Fruit fly (Drosophila melanogaster) whole organism, wandering third instar larva: Measurements from ENCODE around the gene ATPsyngamma.

ENCODE experiments used
- CG9705 ChIP-seq: fragments of 200-800 bp; sonication (Bioruptor generic); optimal IDR thresholded peaks from 2 replicates; lab custom pipeline; 2018; ENCODE audit warnings: missing biosample characterization, mild to moderate bottlenecking, missing genetic modification characterization
- Dfd ChIP-seq: fragments of >200 bp; optimal IDR thresholded peaks from 2 replicates; lab custom pipeline; 2017; ENCODE audit warnings: missing biosample characterization, missing genetic modification characterization
- Myc ChIP-seq: fragments of >200 bp; optimal IDR thresholded peaks from 2 replicates; lab custom pipeline; 2017
- dsf ChIP-seq: sonication (Bioruptor generic); optimal IDR thresholded peaks from 2 replicates; lab custom pipeline; 2016; ENCODE audit warnings: missing biosample characterization, missing genetic modification characterization, borderline replicate concordance
- jim ChIP-seq: fragments of 175-275, 200-325 bp; sonication (Bioruptor generic); optimal IDR thresholded peaks from 2 replicates; lab custom pipeline; 2016; ENCODE audit warnings: missing biosample characterization, mild to moderate bottlenecking, missing genetic modification characterization
- rgr ChIP-seq: fragments of 200-800 bp; sonication (Bioruptor generic); optimal IDR thresholded peaks from 3 replicates; lab custom pipeline; 2016; ENCODE audit warnings: missing biosample characterization, mild to moderate bottlenecking, missing genetic modification characterization
- usp ChIP-seq: fragments of >200 bp; optimal IDR thresholded peaks from 2 replicates; lab custom pipeline; 2017; ENCODE audit warnings: missing biosample characterization, missing genetic modification characterization
- woc ChIP-seq: sonication (Bioruptor generic); optimal IDR thresholded peaks from 2 replicates; lab custom pipeline; 2016; ENCODE audit warnings: missing biosample characterization, mild to moderate bottlenecking, missing genetic modification characterization

DNA sequence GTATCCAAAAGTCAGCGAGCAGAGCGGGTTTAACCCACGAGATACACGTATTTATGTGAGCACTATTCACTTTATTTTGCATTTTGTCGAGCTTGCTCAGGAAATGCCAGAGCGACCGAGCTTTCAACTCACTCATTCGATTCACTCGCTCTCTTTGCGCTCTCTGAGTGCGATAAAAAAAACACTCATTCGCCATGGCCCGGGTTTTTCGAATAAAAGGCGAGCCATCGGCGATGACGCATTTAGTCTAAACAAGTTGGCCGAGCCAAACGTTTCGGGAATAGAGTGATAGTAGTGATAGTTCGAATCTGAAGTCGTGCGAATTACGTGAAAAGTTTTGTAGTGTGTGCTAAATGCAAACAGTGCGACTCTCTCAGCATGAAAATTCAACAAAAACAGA lies 33.4 kb upstream of the ATPsyngamma start:
- TF ChIP-seq dsf (no peak), CG9705 (GFP tag; lab: Kevin White, UChicago) (no peak), jim (GFP tag; lab: Kevin White, UChicago) (no peak), Myc (lab: Kevin White, UChicago) (no peak), woc (GFP tag; lab: Kevin White, UChicago) (no peak), usp (no peak), rgr (peak; percentile 39), Dfd (GFP tag; lab: Kevin White, UChicago) (no peak)
